Worm (Caenorhabditis elegans): Measurements from ENCODE around the gene F48G7.7.

DNA sequence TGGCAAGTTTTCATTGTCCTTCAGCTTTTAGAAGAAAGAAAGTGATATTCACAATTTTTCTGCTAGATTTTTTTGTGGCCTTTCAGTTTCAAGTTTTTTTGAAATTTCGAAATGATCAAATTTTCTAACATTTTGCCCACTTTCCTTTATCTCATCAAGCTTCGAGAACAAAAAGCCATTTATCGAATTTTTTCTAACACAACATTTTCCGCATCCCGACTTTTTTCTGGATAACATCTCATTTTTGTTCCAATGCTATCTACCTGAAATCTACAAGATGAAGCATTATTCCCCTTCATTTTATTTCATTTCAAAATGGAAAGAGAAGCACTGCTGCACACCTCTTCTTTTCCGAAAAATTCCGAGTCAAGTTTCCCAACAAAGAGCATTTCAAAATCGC, 33.3 kb downstream of the F48G7.7 start, which contains the start of gene ZK488.5:
- TF ChIP-seq him-1 (tag; optimal IDR thresholded peaks at IDR 0.05) (no peak), dao-5 (tag; optimal IDR thresholded peaks at IDR 0.05) (no peak)

All from whole organism, L4/young adult.